Fruit fly (Drosophila melanogaster) whole organism, pupa: Measurements from ENCODE around the gene Cpr67Fb.

Experiments used
- CG10348 ChIP-seq: fragments of 200-800 bp; sonication (Bioruptor generic); IDR thresholded peaks from 2 replicates; pipeline ENCODE4 v1.3.6; 2022; ENCODE audit warnings: missing biosample characterization, missing genetic modification characterization
- CG12605 ChIP-seq: fragments of 200-800 bp; sonication (Bioruptor generic); IDR thresholded peaks from 2 replicates; pipeline ENCODE4 v1.3.6; 2022; ENCODE audit warnings: missing biosample characterization, missing genetic modification characterization
- CG13204 ChIP-seq: fragments of 200-800 bp; sonication (Bioruptor generic); optimal IDR thresholded peaks from 2 replicates; lab custom pipeline; 2018; ENCODE audit warnings: missing biosample characterization, mild to moderate bottlenecking, missing genetic modification characterization, moderate library complexity
- CG14655 ChIP-seq: fragments of 200-800 bp; sonication (Bioruptor generic); optimal IDR thresholded peaks from 3 replicates; lab custom pipeline; 2017; ENCODE audit warnings: mild to moderate bottlenecking, missing biosample characterization, missing genetic modification reagents, missing genetic modification characterization
- CG15710 ChIP-seq: fragments of 200-800 bp; sonication (Bioruptor generic); optimal IDR thresholded peaks from 2 replicates; lab custom pipeline; 2018; ENCODE audit warnings: missing biosample characterization, mild to moderate bottlenecking, missing genetic modification characterization, moderate library complexity
- CG17806 ChIP-seq: fragments of 200-800 bp; sonication (Bioruptor generic); optimal IDR thresholded peaks from 2 replicates; lab custom pipeline; 2018; ENCODE audit warnings: missing biosample characterization, mild to moderate bottlenecking, missing genetic modification characterization, moderate library complexity
- CG32121 ChIP-seq: fragments of 200-800 bp; sonication (Bioruptor generic); IDR thresholded peaks from 2 replicates; pipeline ENCODE4 v1.3.6; 2022; ENCODE audit warnings: missing biosample characterization, missing genetic modification characterization
- CG34367 ChIP-seq: fragments of 200-800 bp; sonication (Bioruptor generic); optimal IDR thresholded peaks from 2 replicates; lab custom pipeline; 2018; ENCODE audit warnings: missing biosample characterization, mild to moderate bottlenecking, missing genetic modification characterization
- CG4496 ChIP-seq: fragments of 200-800 bp; sonication (Bioruptor generic); IDR thresholded peaks from 3 replicates; pipeline ENCODE4 v1.3.6; 2022; ENCODE audit warnings: missing biosample characterization, missing genetic modification characterization
- CG8159 ChIP-seq: fragments of 200-800 bp; sonication (Bioruptor generic); optimal IDR thresholded peaks from 3 replicates; lab custom pipeline; 2018; ENCODE audit warnings: missing biosample characterization, mild to moderate bottlenecking, missing genetic modification characterization, moderate library complexity
- CG8301 ChIP-seq: fragments of 200-800 bp; sonication (Bioruptor generic); optimal IDR thresholded peaks from 2 replicates; lab custom pipeline; 2018; ENCODE audit warnings: missing biosample characterization, mild to moderate bottlenecking, missing genetic modification characterization
- CG9948 ChIP-seq: fragments of 200-800 bp; sonication (Bioruptor generic); optimal IDR thresholded peaks from 2 replicates; lab custom pipeline; 2018; ENCODE audit warnings: missing biosample characterization, mild to moderate bottlenecking, missing genetic modification characterization, moderate library complexity
- D1 ChIP-seq: fragments of 200-800 bp; sonication (Bioruptor generic); optimal IDR thresholded peaks from 2 replicates; lab custom pipeline; 2018; ENCODE audit warnings: missing biosample characterization, mild to moderate bottlenecking, missing genetic modification characterization, moderate library complexity
- EcR ChIP-seq: fragments of 200-800 bp; sonication (Bioruptor generic); optimal IDR thresholded peaks from 3 replicates; lab custom pipeline; 2019; ENCODE audit warnings: missing biosample characterization, missing genetic modification characterization, mild to moderate bottlenecking, moderate library complexity, missing genetic modification reagents
- Ets98B ChIP-seq: fragments of 200-800 bp; sonication (Bioruptor generic); IDR thresholded peaks from 2 replicates; pipeline ENCODE4 v1.3.6; 2022; ENCODE audit warnings: missing biosample characterization, missing genetic modification characterization
- Pif1A ChIP-seq: fragments of 200-800 bp; sonication (Bioruptor generic); optimal IDR thresholded peaks from 3 replicates; lab custom pipeline; 2016; ENCODE audit warnings: missing biosample characterization, missing genetic modification characterization
- Pif1B ChIP-seq: fragments of 200-800 bp; sonication (Bioruptor generic); optimal IDR thresholded peaks from 3 replicates; lab custom pipeline; 2016; ENCODE audit warnings: missing biosample characterization, missing genetic modification characterization
- Snoo ChIP-seq: fragments of 200-800 bp; sonication (Bioruptor generic); optimal IDR thresholded peaks from 3 replicates; lab custom pipeline; 2017; ENCODE audit warnings: missing biosample characterization, mild to moderate bottlenecking, missing genetic modification characterization, inconsistent platforms
- fd96Ca ChIP-seq: fragments of 200-800 bp; sonication (Bioruptor generic); IDR thresholded peaks from 3 replicates; pipeline ENCODE4 v1.3.6; 2022; ENCODE audit warnings: missing biosample characterization, missing genetic modification characterization
- gl ChIP-seq: fragments of 200-800 bp; sonication (Bioruptor generic); optimal IDR thresholded peaks from 2 replicates; lab custom pipeline; 2018; ENCODE audit warnings: missing biosample characterization, mild to moderate bottlenecking, missing genetic modification characterization
- rn ChIP-seq: fragments of 200-800 bp; sonication (Bioruptor generic); IDR thresholded peaks from 2 replicates; pipeline ENCODE4 v1.3.6; 2022; ENCODE audit warnings: missing biosample characterization, missing genetic modification characterization

Cpr67Fb gene

dm6 chr3L:10934983-10935539, 41.1 kb downstream of the Cpr67Fb start:
- TF ChIP-seq CG17806 (peak; percentile 6), CG8159 (tag; lab: Kevin White, UChicago) (peak; percentile 11), CG32121 (GFP tag; lab: Robert Waterston, UW) (no peak), CG4496 (GFP tag; lab: Robert Waterston, UW) (no peak), Snoo (tag; lab: Kevin White, UChicago) (peak; percentile 35)

dm6 chr3L:10938108-10938507, 44.1 kb downstream of the Cpr67Fb start:
- TF ChIP-seq CG8159 (tag; lab: Kevin White, UChicago) = no peak
- peak; percentile 13; the same call in 1 of the 2 replicates for TF ChIP-seq Ets98B (GFP tag; lab: Robert Waterston, UW)
- TF ChIP-seq Pif1A (GFP tag; lab: Kevin White, UChicago) = no peak
- no peak for TF ChIP-seq CG9948 (tag; lab: Kevin White, UChicago)
- TF ChIP-seq CG14655 (GFP tag; lab: Kevin White, UChicago) = no peak
- TF ChIP-seq Snoo (tag; lab: Kevin White, UChicago) = no peak
- no peak for TF ChIP-seq CG17806
- TF ChIP-seq D1 (tag; lab: Kevin White, UChicago) = no peak
- no peak for TF ChIP-seq CG15710 (tag; lab: Kevin White, UChicago)
- peak; percentile 45; the same call in 1 of the 3 replicates for TF ChIP-seq CG4496 (GFP tag; lab: Robert Waterston, UW)
- no peak for TF ChIP-seq EcR (GFP tag; lab: Kevin White, UChicago)
- peak; percentile 56 for TF ChIP-seq fd96Ca (GFP tag; lab: Robert Waterston, UW)
- TF ChIP-seq CG8301 (tag; lab: Kevin White, UChicago) = no peak
- TF ChIP-seq CG12605 (GFP tag; lab: Robert Waterston, UW) = peak; percentile 29; the same call in 1 of the 2 replicates
- no peak for TF ChIP-seq CG13204 (GFP tag; lab: Kevin White, UChicago)
- TF ChIP-seq gl (tag; lab: Kevin White, UChicago) = no peak
- TF ChIP-seq Pif1B (GFP tag; lab: Kevin White, UChicago) = no peak
- TF ChIP-seq CG32121 (GFP tag; lab: Robert Waterston, UW) = peak; percentile 56
- TF ChIP-seq CG10348 (GFP tag; lab: Robert Waterston, UW) = no peak
- no peak for TF ChIP-seq CG34367 (tag; lab: Kevin White, UChicago)

- TF ChIP-seq EcR (GFP tag; lab: Kevin White, UChicago) (peak; percentile 24), Pif1A (GFP tag; lab: Kevin White, UChicago) (peak; percentile 66), CG10348 (GFP tag; lab: Robert Waterston, UW) (no peak), CG4496 (GFP tag; lab: Robert Waterston, UW) (peak; percentile 52; the same call in 2 of the 3 replicates), CG32121 (GFP tag; lab: Robert Waterston, UW) (no peak), D1 (tag; lab: Kevin White, UChicago) (peak; percentile 60), CG13204 (GFP tag; lab: Kevin White, UChicago) (peak; percentile 78), CG17806 (peak; percentile 72), fd96Ca (GFP tag; lab: Robert Waterston, UW) (peak; percentile 67; the same call in 2 of the 3 replicates), rn (GFP tag; lab: Robert Waterston, UW) (no peak), CG12605 (GFP tag; lab: Robert Waterston, UW) (no peak), gl (tag; lab: Kevin White, UChicago) (peak; percentile 38), CG34367 (tag; lab: Kevin White, UChicago) (peak; percentile 48), Ets98B (GFP tag; lab: Robert Waterston, UW) (no peak), CG14655 (GFP tag; lab: Kevin White, UChicago) (peak; percentile 67), CG8301 (tag; lab: Kevin White, UChicago) (peak; percentile 57), Snoo (tag; lab: Kevin White, UChicago) (peak; percentile 63), CG9948 (tag; lab: Kevin White, UChicago) (peak; percentile 72), Pif1B (GFP tag; lab: Kevin White, UChicago) (peak; percentile 59), CG15710 (tag; lab: Kevin White, UChicago) (peak; percentile 62), CG8159 (tag; lab: Kevin White, UChicago) (peak; percentile 79)
- TF ChIP-seq, all 21 proteins: peak for 16
These were observed 46.3 kb downstream of the Cpr67Fb start for dm6 chr3L:10940312-10940711.

- no peak for TF ChIP-seq CG32121 (GFP tag; lab: Robert Waterston, UW)
- TF ChIP-seq Pif1B (GFP tag; lab: Kevin White, UChicago) = no peak
- no peak for TF ChIP-seq gl (tag; lab: Kevin White, UChicago)
- TF ChIP-seq CG17806 = peak; percentile 17
- no peak for TF ChIP-seq CG12605 (GFP tag; lab: Robert Waterston, UW)
- no peak for TF ChIP-seq CG4496 (GFP tag; lab: Robert Waterston, UW)
- TF ChIP-seq D1 (tag; lab: Kevin White, UChicago) = no peak
- TF ChIP-seq CG34367 (tag; lab: Kevin White, UChicago) = peak; percentile 46
- no peak for TF ChIP-seq EcR (GFP tag; lab: Kevin White, UChicago)
- no peak for TF ChIP-seq CG8301 (tag; lab: Kevin White, UChicago)
- TF ChIP-seq Snoo (tag; lab: Kevin White, UChicago) = peak; percentile 12
- peak; percentile 71 for TF ChIP-seq CG8159 (tag; lab: Kevin White, UChicago)
- no peak for TF ChIP-seq Pif1A (GFP tag; lab: Kevin White, UChicago)
- peak; percentile 9 for TF ChIP-seq CG14655 (GFP tag; lab: Kevin White, UChicago)
- peak; percentile 7 for TF ChIP-seq CG9948 (tag; lab: Kevin White, UChicago)
- TF ChIP-seq CG10348 (GFP tag; lab: Robert Waterston, UW) = no peak
- TF ChIP-seq Ets98B (GFP tag; lab: Robert Waterston, UW) = no peak
- TF ChIP-seq fd96Ca (GFP tag; lab: Robert Waterston, UW) = no peak
- TF ChIP-seq CG13204 (GFP tag; lab: Kevin White, UChicago) = no peak
- no peak for TF ChIP-seq rn (GFP tag; lab: Robert Waterston, UW)
- peak; percentile 78 for TF ChIP-seq CG15710 (tag; lab: Kevin White, UChicago)
These were observed 48.6 kb downstream of the Cpr67Fb start for dm6 chr3L:10942541-10942940.
